Worm (Caenorhabditis elegans): ENCODE measurements around the gene ZK792.1.
A peak's percentile ranks its signal among the peaks of the same experiment; 100 is the strongest.

ZK792.1 gene

DNA sequence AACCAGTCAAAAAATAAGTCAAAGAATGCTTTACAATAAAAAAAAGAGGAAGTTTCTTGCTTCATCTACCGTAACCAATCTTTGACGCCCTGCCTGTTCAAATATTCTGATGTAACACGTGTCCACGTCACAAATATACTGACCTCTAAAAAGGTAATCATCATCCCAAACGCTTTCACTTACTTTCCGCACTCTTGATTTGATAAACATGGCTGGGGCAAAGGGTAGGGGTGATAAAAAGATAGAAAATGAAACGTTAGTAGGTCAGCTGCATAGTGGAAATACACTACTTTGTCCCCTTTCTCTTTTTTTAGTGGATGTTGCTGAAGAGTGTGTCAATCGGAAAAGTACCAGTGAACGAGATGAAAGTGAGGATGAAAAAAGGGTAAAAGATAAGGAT, 40.5 kb downstream of the ZK792.1 start (continued):
- TF ChIP-seq ces-1 (GFP tag; optimal IDR thresholded peaks at IDR 0.05) (no peak), skn-1 (tag; optimal IDR thresholded peaks at IDR 0.05) (no peak), ztf-7 (tag; optimal IDR thresholded peaks at IDR 0.05) (no peak), dmd-8 (GFP tag; IDR thresholded peaks at IDR 0.05) (no peak), mdl-1 (tag; optimal IDR thresholded peaks at IDR 0.05) (no peak), duxl-1 (tag; optimal IDR thresholded peaks at IDR 0.05; ENCODE audit: poor library complexity) (no peak), unc-62 (GFP tag; optimal IDR thresholded peaks at IDR 0.05 in 1 of 2) (peak in 1 of 2 experiments; percentile 16), unc-62 (tag; optimal IDR thresholded peaks at IDR 0.05) (no peak), nhr-48 (tag; optimal IDR thresholded peaks at IDR 0.05) (no peak), arid-1 (GFP tag; conservative IDR thresholded peaks at IDR 0.05) (no peak), ceh-44 (GFP tag; IDR thresholded peaks at IDR 0.05) (no peak), F10B5.3 (tag; optimal IDR thresholded peaks at IDR 0.05) (no peak), T20F7.1 (GFP tag; optimal IDR thresholded peaks at IDR 0.05) (no peak)

DNA sequence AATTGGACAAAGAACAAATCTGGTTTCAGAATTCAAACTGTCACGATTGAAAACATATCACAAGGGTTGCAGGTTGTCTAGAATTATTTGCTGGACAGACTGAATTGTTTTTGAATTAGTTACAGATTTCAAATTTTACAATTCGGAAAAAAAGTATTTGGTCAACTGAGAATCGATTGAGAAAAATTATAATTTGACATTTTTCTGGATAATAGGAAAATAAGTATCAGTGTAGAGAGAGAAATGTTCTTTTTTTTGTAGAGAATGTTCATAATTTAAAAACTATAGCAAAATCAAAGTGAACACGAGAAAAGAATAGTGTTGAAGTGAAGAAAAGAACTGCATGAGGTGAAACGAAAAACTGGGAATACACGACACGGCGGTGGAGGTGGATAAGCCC, 41.1 kb downstream of the ZK792.1 start, which contains the start of gene dpy-20:
Gene dpy-20 (minus strand): TSS at position 101 of the 400 bp plus-strand sequence.
- TF ChIP-seq R02D3.7 (tag; optimal IDR thresholded peaks at IDR 0.05) (no peak), fos-1 (tag; optimal IDR thresholded peaks at IDR 0.05) (no peak), sdz-12 (GFP tag; optimal IDR thresholded peaks at IDR 0.05) (no peak), nhr-41 (GFP tag; IDR thresholded peaks at IDR 0.05) (no peak), skn-1 (tag; optimal IDR thresholded peaks at IDR 0.05) (no peak), ztf-11 (tag; optimal IDR thresholded peaks at IDR 0.05) (no peak), nhr-10 (tag; optimal IDR thresholded peaks at IDR 0.05) (no peak), fkh-10 (GFP tag; optimal IDR thresholded peaks at IDR 0.05) (no peak), madf-5 (GFP tag; IDR thresholded peaks at IDR 0.05) (no peak), daf-16 (GFP tag; optimal IDR thresholded peaks at IDR 0.05) (no peak), daf-16 (tag; optimal IDR thresholded peaks at IDR 0.05) (no peak), dmd-9 (GFP tag; IDR thresholded peaks at IDR 0.05) (no peak), hif-1 (tag; optimal IDR thresholded peaks at IDR 0.05) (no peak), tra-1 (GFP tag; IDR thresholded peaks at IDR 0.05) (no peak), Y75B8A.6 (GFP tag; IDR thresholded peaks at IDR 0.05) (no peak), F26F4.8 (GFP tag; conservative IDR thresholded peaks at IDR 0.05) (no peak), ceh-82 (tag; optimal IDR thresholded peaks at IDR 0.05) (no peak), mxl-2 (GFP tag; conservative IDR thresholded peaks at IDR 0.05) (no peak), attf-4 (tag; optimal IDR thresholded peaks at IDR 0.05) (no peak), unc-130 (GFP tag; optimal IDR thresholded peaks at IDR 0.05) (no peak)

DNA sequence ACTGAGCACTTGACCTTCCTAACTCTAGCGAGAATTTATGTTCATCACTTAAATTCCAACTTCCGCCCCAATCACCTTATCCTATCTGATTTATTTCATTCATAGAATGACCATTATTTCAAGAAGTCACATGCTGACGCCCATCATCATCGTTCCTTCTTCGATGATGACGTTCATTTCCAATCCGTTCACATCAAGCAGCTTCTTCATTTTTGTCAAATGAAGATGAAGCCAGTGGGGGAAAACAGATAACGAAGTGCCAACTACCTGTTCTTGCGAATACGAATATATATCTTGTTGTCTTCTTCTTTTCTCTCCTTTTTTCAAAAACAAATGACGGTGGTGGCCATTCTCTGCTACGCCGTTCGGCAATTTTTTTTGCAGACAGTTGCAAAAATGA, 42.2 kb downstream of the ZK792.1 start:
- TF ChIP-seq mdl-1 (tag; optimal IDR thresholded peaks at IDR 0.05), result no peak
- TF ChIP-seq unc-62 (GFP tag; optimal IDR thresholded peaks at IDR 0.05 in 1 of 2), result peak in 1 of 2 experiments; percentile 33
- TF ChIP-seq unc-62 (tag; optimal IDR thresholded peaks at IDR 0.05), result no peak
- peak; percentile 47 for TF ChIP-seq hlh-11 (tag; optimal IDR thresholded peaks at IDR 0.05)
- peak; percentile 16 for TF ChIP-seq nhr-28 (tag; optimal IDR thresholded peaks at IDR 0.05)
- no peak for TF ChIP-seq zip-11 (GFP tag; IDR thresholded peaks at IDR 0.05)
- no peak for TF ChIP-seq fos-1 (tag; optimal IDR thresholded peaks at IDR 0.05)
- TF ChIP-seq aha-1 (tag), result peak; percentile 79
- no peak for TF ChIP-seq madf-9 (GFP tag; conservative IDR thresholded peaks at IDR 0.05)
- TF ChIP-seq nhr-48 (tag; optimal IDR thresholded peaks at IDR 0.05), result peak; percentile 12
- TF ChIP-seq hlh-30 (tag; optimal IDR thresholded peaks at IDR 0.05; ENCODE audit: insufficient read depth), result peak; percentile 19

All from whole organism, L4 larva.